Fruit fly (Drosophila melanogaster) whole organism, embryonic: Measurements from ENCODE around the gene CG12519.

Source experiments
- ATbp ChIP-seq: fragments of 200-800 bp; sonication (Bioruptor generic); optimal IDR thresholded peaks from 2 replicates; lab custom pipeline; 2017; ENCODE audit warnings: missing biosample characterization, mild to moderate bottlenecking, missing genetic modification characterization, missing genetic modification reagents
- B-H1 ChIP-seq: fragments of 200-800 bp; sonication (Bioruptor generic); IDR thresholded peaks from 3 replicates; pipeline ENCODE4 v1.3.6; 2022; ENCODE audit warnings: missing biosample characterization, missing genetic modification characterization
- BEAF-32 ChIP-seq: fragments of 200-800 bp; sonication (Bioruptor generic); optimal IDR thresholded peaks from 3 replicates; lab custom pipeline; 2017; ENCODE audit warnings: missing biosample characterization, missing genetic modification characterization, mild to moderate bottlenecking, moderate library complexity, missing genetic modification reagents
- CG10565 ChIP-seq: fragments of 200-800 bp; sonication (Bioruptor generic); optimal IDR thresholded peaks from 3 replicates; lab custom pipeline; 2016; ENCODE audit warnings: missing biosample characterization, mild to moderate bottlenecking, missing genetic modification characterization
- CG11504 ChIP-seq: fragments of 200-800 bp; sonication (Bioruptor generic); optimal IDR thresholded peaks from 3 replicates; lab custom pipeline; 2019; ENCODE audit warnings: missing biosample characterization, mild to moderate bottlenecking, missing genetic modification characterization, moderate library complexity
- CG12236 ChIP-seq: fragments of 200-800 bp; sonication (Bioruptor generic); optimal IDR thresholded peaks from 2 replicates; lab custom pipeline; 2016; ENCODE audit warnings: missing biosample characterization, missing genetic modification characterization
- CG1603 ChIP-seq: fragments of 200-800 bp; sonication (Bioruptor generic); optimal IDR thresholded peaks from 2 replicates; lab custom pipeline; 2019; ENCODE audit warnings: missing biosample characterization, mild to moderate bottlenecking, missing genetic modification characterization, moderate library complexity
- CG1647 ChIP-seq: fragments of 200-800 bp; sonication (Bioruptor generic); optimal IDR thresholded peaks from 3 replicates; lab custom pipeline; 2016; ENCODE audit warnings: missing biosample characterization, missing genetic modification characterization
- CG17359 ChIP-seq: fragments of 200-800 bp; sonication (Bioruptor generic); optimal IDR thresholded peaks from 3 replicates; lab custom pipeline; 2018; ENCODE audit warnings: missing biosample characterization, mild to moderate bottlenecking, missing genetic modification characterization, moderate library complexity
- CG17568 ChIP-seq: fragments of 200-800 bp; sonication (Bioruptor generic); optimal IDR thresholded peaks from 2 replicates; lab custom pipeline; 2018; ENCODE audit warnings: missing biosample characterization, mild to moderate bottlenecking, missing genetic modification characterization, moderate library complexity
- CG17912 ChIP-seq: fragments of 200-800 bp; sonication (Bioruptor generic); optimal IDR thresholded peaks from 2 replicates; lab custom pipeline; 2018; ENCODE audit warnings: missing biosample characterization, mild to moderate bottlenecking, missing genetic modification characterization
- CG2116 ChIP-seq: fragments of 200-800 bp; sonication (Bioruptor generic); optimal IDR thresholded peaks from 3 replicates; lab custom pipeline; 2018; ENCODE audit warnings: missing biosample characterization, mild to moderate bottlenecking, missing genetic modification characterization
- CG31388 ChIP-seq: fragments of 200-800 bp; sonication (Bioruptor generic); optimal IDR thresholded peaks from 2 replicates; lab custom pipeline; 2016; ENCODE audit warnings: missing biosample characterization, missing genetic modification characterization
- CG3281 ChIP-seq: fragments of 200-800 bp; sonication (Bioruptor generic); optimal IDR thresholded peaks from 3 replicates; lab custom pipeline; 2017; ENCODE audit warnings: missing biosample characterization, mild to moderate bottlenecking, missing genetic modification characterization
- CG34376 ChIP-seq: fragments of 200-800 bp; sonication (Bioruptor generic); optimal IDR thresholded peaks from 2 replicates; lab custom pipeline; 2018; ENCODE audit warnings: missing biosample characterization, mild to moderate bottlenecking, missing genetic modification characterization
- CG4617 ChIP-seq: fragments of 200-800 bp; sonication (Bioruptor generic); optimal IDR thresholded peaks from 3 replicates; lab custom pipeline; 2016; ENCODE audit warnings: missing biosample characterization, missing genetic modification characterization, borderline replicate concordance
- CG7556 ChIP-seq: fragments of 200-800 bp; sonication (Bioruptor generic); optimal IDR thresholded peaks from 2 replicates; lab custom pipeline; 2017; ENCODE audit warnings: missing biosample characterization, mild to moderate bottlenecking, missing genetic modification characterization
- CG7839 ChIP-seq: fragments of 200-800 bp; sonication (Bioruptor generic); optimal IDR thresholded peaks from 3 replicates; lab custom pipeline; 2018; ENCODE audit warnings: missing biosample characterization, mild to moderate bottlenecking, missing genetic modification characterization, moderate library complexity
- CG7928 ChIP-seq: fragments of 200-800 bp; sonication (Bioruptor generic); optimal IDR thresholded peaks from 2 replicates; lab custom pipeline; 2017; ENCODE audit warnings: missing biosample characterization, mild to moderate bottlenecking, missing genetic modification characterization
- Camta ChIP-seq: fragments of 200-800 bp; sonication (Bioruptor generic); optimal IDR thresholded peaks from 2 replicates; lab custom pipeline; 2016; ENCODE audit warnings: missing biosample characterization, missing genetic modification characterization
- CrebB ChIP-seq: fragments of 200-800 bp; sonication (Bioruptor generic); optimal IDR thresholded peaks from 3 replicates; lab custom pipeline; 2018; ENCODE audit warnings: missing biosample characterization, mild to moderate bottlenecking, missing genetic modification characterization
- Dbx ChIP-seq: fragments of 200-800 bp; sonication (Bioruptor generic); IDR thresholded peaks from 3 replicates; pipeline ENCODE4 v1.3.6; 2022; ENCODE audit warnings: missing biosample characterization, missing genetic modification characterization
- Dek ChIP-seq: fragments of 200-800 bp; sonication (Bioruptor generic); optimal IDR thresholded peaks from 3 replicates; lab custom pipeline; 2019; ENCODE audit warnings: missing biosample characterization, mild to moderate bottlenecking, missing genetic modification characterization, moderate library complexity
- Dip2 ChIP-seq: fragments of 200-800 bp; sonication (Bioruptor generic); IDR thresholded peaks from 2 replicates; pipeline ENCODE4 v1.3.6; 2022; ENCODE audit warnings: missing biosample characterization, missing genetic modification characterization
- Dref ChIP-seq: fragments of 200-800 bp; sonication (Bioruptor generic); IDR thresholded peaks from 2 replicates; pipeline ENCODE4 v1.3.6; 2022; ENCODE audit warnings: missing biosample characterization, missing genetic modification characterization
- Eip74EF ChIP-seq, 2 experiments: fragments of 200-800 bp in 1 of 2; fragments of >200 bp in 1 of 2; sonication (Bioruptor generic) in 1 of 2; optimal IDR thresholded peaks; 2 replicates each; lab custom pipeline; 2017 to 2019; ENCODE audit warnings: missing biosample characterization in 2 of 2, missing genetic modification characterization in 2 of 2, mild to moderate bottlenecking in 1 of 2, moderate library complexity in 1 of 2
- HLH54F ChIP-seq: fragments of 200-800 bp; sonication (Bioruptor generic); optimal IDR thresholded peaks from 3 replicates; lab custom pipeline; 2016; ENCODE audit warnings: missing biosample characterization, missing genetic modification characterization
- Hand ChIP-seq: fragments of 200-800 bp; sonication (Bioruptor generic); optimal IDR thresholded peaks from 2 replicates; lab custom pipeline; 2017; ENCODE audit warnings: mild to moderate bottlenecking, missing biosample characterization, missing genetic modification reagents, missing genetic modification characterization
- Mad ChIP-seq: fragments of 200-800 bp; sonication (Bioruptor generic); optimal IDR thresholded peaks from 2 replicates; lab custom pipeline; 2016; ENCODE audit warnings: missing biosample characterization, missing genetic modification characterization
- Med ChIP-seq: fragments of 200-800 bp; sonication (Bioruptor generic); peaks from one replicate; lab custom pipeline; 2016; ENCODE audit warnings: missing biosample characterization, missing genetic modification characterization, mild to moderate bottlenecking, inconsistent platforms, moderate library complexity
- Nf-YB ChIP-seq: fragments of 200-800 bp; sonication (Bioruptor generic); optimal IDR thresholded peaks from 3 replicates; lab custom pipeline; 2019; ENCODE audit warnings: missing biosample characterization, mild to moderate bottlenecking, missing genetic modification characterization, moderate library complexity
- PHDP ChIP-seq: fragments of 200-800 bp; sonication (Bioruptor generic); optimal IDR thresholded peaks from 3 replicates; lab custom pipeline; 2018; ENCODE audit warnings: missing biosample characterization, mild to moderate bottlenecking, missing genetic modification characterization, moderate library complexity
- Scr ChIP-seq: fragments of 200-800 bp; sonication (Bioruptor generic); IDR thresholded peaks from 2 replicates; pipeline ENCODE4 v1.3.6; 2022; ENCODE audit warnings: missing biosample characterization, missing genetic modification characterization; ENCODE audit not compliant: partially characterized antibody
- Xrp1 ChIP-seq: fragments of 200-800 bp; sonication (Bioruptor generic); IDR thresholded peaks from 2 replicates; pipeline ENCODE4 v1.3.6; 2022; ENCODE audit warnings: missing biosample characterization, missing genetic modification characterization
- abd-A ChIP-seq: fragments of 200-800 bp; sonication (Bioruptor generic); optimal IDR thresholded peaks from 3 replicates; lab custom pipeline; 2019; ENCODE audit warnings: missing biosample characterization, mild to moderate bottlenecking, missing genetic modification characterization, moderate library complexity
- ci ChIP-seq: fragments of 200-800 bp; sonication (Bioruptor generic); IDR thresholded peaks from 3 replicates; pipeline ENCODE4 v1.3.6; 2022; ENCODE audit warnings: missing biosample characterization, missing genetic modification characterization
- crp ChIP-seq, 2 experiments: fragments of 200-800 bp; sonication (Bioruptor generic); optimal IDR thresholded peaks; 2 replicates in 1 of 2; 3 replicates in 1 of 2; lab custom pipeline; 2017; ENCODE audit warnings: missing biosample characterization in 2 of 2, missing genetic modification characterization in 2 of 2, mild to moderate bottlenecking in 1 of 2, moderate library complexity in 1 of 2
- da ChIP-seq: fragments of 200-800 bp; sonication (Bioruptor generic); optimal IDR thresholded peaks from 2 replicates; lab custom pipeline; 2016; ENCODE audit warnings: missing biosample characterization, missing genetic modification characterization
- dysf ChIP-seq: fragments of 200-800 bp; sonication (Bioruptor generic); IDR thresholded peaks from 3 replicates; pipeline ENCODE4 v1.3.6; 2022; ENCODE audit warnings: missing biosample characterization, missing genetic modification characterization
- fd96Cb ChIP-seq: fragments of 200-800 bp; sonication (Bioruptor generic); optimal IDR thresholded peaks from 2 replicates; lab custom pipeline; 2018; ENCODE audit warnings: missing biosample characterization, mild to moderate bottlenecking, missing genetic modification characterization, moderate library complexity
- gcm ChIP-seq: fragments of 200-800 bp; sonication (Bioruptor generic); optimal IDR thresholded peaks from 2 replicates; lab custom pipeline; 2019; ENCODE audit warnings: missing biosample characterization, mild to moderate bottlenecking, missing genetic modification characterization, moderate library complexity
- gt ChIP-seq: fragments of 200-800 bp; sonication (Bioruptor generic); IDR thresholded peaks from 2 replicates; pipeline ENCODE4 v1.3.6; 2022; ENCODE audit warnings: missing biosample characterization, missing genetic modification characterization
- klu ChIP-seq: fragments of 200-800 bp; sonication (Bioruptor generic); IDR thresholded peaks from 2 replicates; pipeline ENCODE4 v1.3.6; 2022; ENCODE audit warnings: missing biosample characterization, missing genetic modification characterization
- mam ChIP-seq: fragments of 200-800 bp; sonication (Bioruptor generic); optimal IDR thresholded peaks from 3 replicates; lab custom pipeline; 2016; ENCODE audit warnings: missing biosample characterization, missing genetic modification characterization
- mirr ChIP-seq: fragments of 200-800 bp; sonication (Bioruptor generic); optimal IDR thresholded peaks from 3 replicates; lab custom pipeline; 2018; ENCODE audit warnings: missing biosample characterization, mild to moderate bottlenecking, missing genetic modification characterization
- peb ChIP-seq: fragments of 200-800 bp; sonication (Bioruptor generic); IDR thresholded peaks from 2 replicates; pipeline ENCODE4 v1.3.6; 2022; ENCODE audit warnings: missing biosample characterization, missing genetic modification characterization
- sd ChIP-seq: fragments of 200-800 bp; sonication (Bioruptor generic); optimal IDR thresholded peaks from 3 replicates; lab custom pipeline; 2018; ENCODE audit warnings: missing biosample characterization, mild to moderate bottlenecking, missing genetic modification characterization, moderate library complexity
- sr ChIP-seq: fragments of 200-800 bp; sonication (Bioruptor generic); IDR thresholded peaks from 3 replicates; pipeline ENCODE4 v1.3.6; 2022; ENCODE audit warnings: missing biosample characterization, missing genetic modification characterization
- ssp ChIP-seq: fragments of 200-800 bp; sonication (Bioruptor generic); IDR thresholded peaks from 2 replicates; pipeline ENCODE4 v1.3.6; 2022; ENCODE audit warnings: missing biosample characterization, missing genetic modification characterization
- tin ChIP-seq: fragments of 200-800 bp; sonication (Bioruptor generic); optimal IDR thresholded peaks from 3 replicates; lab custom pipeline; 2016; ENCODE audit warnings: missing biosample characterization, missing genetic modification characterization
- toy ChIP-seq: fragments of 200-800 bp; sonication (Bioruptor generic); IDR thresholded peaks from 2 replicates; pipeline ENCODE4 v1.3.6; 2022; ENCODE audit warnings: missing biosample characterization, missing genetic modification characterization

Gene CG12519

dm6 chr3L:19444092-19444491 is 28.2 kb upstream of the CG12519 start (continued):
- TF ChIP-seq da (GFP tag; lab: Kevin White, UChicago) = no peak
- TF ChIP-seq ATbp (GFP tag; lab: Kevin White, UChicago) = no peak
- TF ChIP-seq crp (GFP tag; optimal IDR thresholded peaks at IDR 0.05; lab: Kevin White, UChicago) = no peak
- TF ChIP-seq mirr (GFP tag; lab: Kevin White, UChicago) = no peak
- no peak for TF ChIP-seq PHDP (tag; lab: Kevin White, UChicago)
- TF ChIP-seq sd (tag; lab: Kevin White, UChicago) = no peak
- no peak for TF ChIP-seq CG31388 (GFP tag; lab: Kevin White, UChicago)
- TF ChIP-seq gcm (GFP tag; lab: Kevin White, UChicago) = no peak
- no peak for TF ChIP-seq peb
- peak; percentile 33; the same call in 1 of the 3 replicates for TF ChIP-seq dysf (GFP tag; lab: Robert Waterston, UW)
- TF ChIP-seq gt (GFP tag; lab: Robert Waterston, UW) = no peak
- no peak for TF ChIP-seq klu
- TF ChIP-seq CG1603 (tag; lab: Kevin White, UChicago) = peak; percentile 57
- no peak for TF ChIP-seq Eip74EF (GFP tag; optimal IDR thresholded peaks at IDR 0.05; lab: Kevin White, UChicago)
- no peak for TF ChIP-seq CG34376 (GFP tag; lab: Kevin White, UChicago)
- TF ChIP-seq CG11504 (tag; lab: Kevin White, UChicago) = peak; percentile 6
- TF ChIP-seq CG7556 (GFP tag; lab: Kevin White, UChicago) = no peak
- TF ChIP-seq CG3281 (GFP tag; lab: Kevin White, UChicago) = no peak
- no peak for TF ChIP-seq sr (GFP tag; lab: Robert Waterston, UW)
- TF ChIP-seq toy = no peak
- peak; percentile 75 for TF ChIP-seq Med (GFP tag; lab: Kevin White, UChicago)
- no peak for TF ChIP-seq Camta (GFP tag; lab: Kevin White, UChicago)
- TF ChIP-seq Dek (tag; lab: Kevin White, UChicago) = no peak
- TF ChIP-seq B-H1 (GFP tag; lab: Robert Waterston, UW) = no peak
- no peak for TF ChIP-seq CG17568 (GFP tag; lab: Kevin White, UChicago)
- 0 out of 2 replicates have a peak, but pooled peaks have one; percentile 33 for TF ChIP-seq Xrp1
- no peak for TF ChIP-seq tin (GFP tag; lab: Kevin White, UChicago)
- TF ChIP-seq Dbx (GFP tag; lab: Robert Waterston, UW) = no peak
- no peak for TF ChIP-seq Dref (GFP tag; lab: Robert Waterston, UW)
- TF ChIP-seq CG1647 = no peak
- peak; percentile 42 for TF ChIP-seq CG7839 (tag; lab: Kevin White, UChicago)
- TF ChIP-seq fd96Cb (tag; lab: Kevin White, UChicago) = peak; percentile 18
- TF ChIP-seq CG17912 (GFP tag; lab: Kevin White, UChicago) = no peak
- TF ChIP-seq mam = peak; percentile 1
- no peak for TF ChIP-seq Dip2 (GFP tag; lab: Robert Waterston, UW)
- TF ChIP-seq ssp = no peak
- 0 out of 3 replicates have a peak, but pooled peaks have one; percentile 34 for TF ChIP-seq ci (GFP tag; lab: Robert Waterston, UW)
- TF ChIP-seq Scr (GFP tag; lab: Robert Waterston, UW) = no peak
- no peak for TF ChIP-seq CG7928 (GFP tag; lab: Kevin White, UChicago)
- no peak for TF ChIP-seq Nf-YB (GFP tag; lab: Kevin White, UChicago)
- TF ChIP-seq BEAF-32 = no peak
- no peak for TF ChIP-seq CG10565 (GFP tag; lab: Kevin White, UChicago)
- TF ChIP-seq HLH54F (GFP tag; lab: Kevin White, UChicago) = no peak
- no peak for TF ChIP-seq CG17359
- TF ChIP-seq CG4617 (GFP tag; lab: Kevin White, UChicago) = no peak
- TF ChIP-seq CG12236 (GFP tag; lab: Kevin White, UChicago) = no peak
- TF ChIP-seq abd-A = no peak
- no peak for TF ChIP-seq Hand (GFP tag; lab: Kevin White, UChicago)
- TF ChIP-seq CrebB (tag; lab: Kevin White, UChicago) = no peak
- no peak for TF ChIP-seq Mad
- TF ChIP-seq CG2116 (GFP tag; lab: Kevin White, UChicago) = no peak
